Worm (Caenorhabditis elegans) whole organism, late embryonic: ENCODE data around the gene skat-1.
A peak's percentile ranks its signal among the peaks of the same experiment; 100 is the strongest.

Experiments used
- F13H6.1 ChIP-seq: sonication (generic microtip); optimal IDR thresholded peaks from 2 replicates; lab custom pipeline; 2016; ENCODE audit warnings: missing genetic modification characterization, missing compliant biosample characterization
- Y22D7AL.16 ChIP-seq: sonication (generic microtip); optimal IDR thresholded peaks from 2 replicates; lab custom pipeline; 2016; ENCODE audit warnings: missing genetic modification characterization, missing compliant biosample characterization
- ahr-1 ChIP-seq: sonication (generic microtip); optimal IDR thresholded peaks from 2 replicates; lab custom pipeline; 2016; ENCODE audit warnings: missing genetic modification characterization, missing compliant biosample characterization
- ceh-22 ChIP-seq: sonication (generic microtip); optimal IDR thresholded peaks from 2 replicates; lab custom pipeline; 2017; ENCODE audit warnings: missing biosample characterization, missing genetic modification characterization
- ceh-24 ChIP-seq: sonication (generic microtip); optimal IDR thresholded peaks from 2 replicates; lab custom pipeline; 2016; ENCODE audit warnings: mild to moderate bottlenecking, missing genetic modification characterization, missing compliant biosample characterization
- ceh-30 ChIP-seq: fragments of 150-350 bp; optimal IDR thresholded peaks from 2 replicates; lab custom pipeline; 2014; ENCODE audit warnings: missing biosample characterization, missing genetic modification characterization
- ceh-31 ChIP-seq: sonication (generic microtip); optimal IDR thresholded peaks from 2 replicates; lab custom pipeline; 2016; ENCODE audit warnings: missing genetic modification characterization, missing compliant biosample characterization
- ceh-34 ChIP-seq: sonication (generic microtip); optimal IDR thresholded peaks from 2 replicates; lab custom pipeline; 2016; ENCODE audit warnings: mild to moderate bottlenecking, missing genetic modification characterization, missing compliant biosample characterization
- ceh-6 ChIP-seq: fragments of 200-800 bp; sonication (Bioruptor generic); optimal IDR thresholded peaks from 2 replicates; lab custom pipeline; 2018; ENCODE audit warnings: mild to moderate bottlenecking, missing genetic modification characterization, missing compliant biosample characterization
- ceh-9 ChIP-seq: sonication (generic microtip); optimal IDR thresholded peaks from 2 replicates; lab custom pipeline; 2016; ENCODE audit warnings: mild to moderate bottlenecking, missing genetic modification characterization, inconsistent platforms, missing compliant biosample characterization
- che-1 ChIP-seq: sonication (generic microtip); optimal IDR thresholded peaks from 2 replicates; lab custom pipeline; 2016; ENCODE audit warnings: mild to moderate bottlenecking, missing genetic modification characterization, missing compliant biosample characterization
- dve-1 ChIP-seq: sonication (generic microtip); optimal IDR thresholded peaks from 2 replicates; lab custom pipeline; 2017; ENCODE audit warnings: antibody characterized with exemption, mild to moderate bottlenecking, missing genetic modification characterization, missing compliant biosample characterization
- elt-2 ChIP-seq: sonication (generic microtip); optimal IDR thresholded peaks from 2 replicates; lab custom pipeline; 2016; ENCODE audit warnings: missing genetic modification reagents, missing genetic modification characterization, missing compliant biosample characterization
- elt-4 ChIP-seq: sonication (generic microtip); optimal IDR thresholded peaks from 2 replicates; lab custom pipeline; 2016; ENCODE audit warnings: missing genetic modification characterization, missing compliant biosample characterization
- fax-1 ChIP-seq: sonication (generic microtip); optimal IDR thresholded peaks from 2 replicates; lab custom pipeline; 2016; ENCODE audit warnings: missing genotype, missing genetic modification characterization, missing compliant biosample characterization
- fkh-6 ChIP-seq: sonication (generic microtip); optimal IDR thresholded peaks from 2 replicates; lab custom pipeline; 2016; ENCODE audit warnings: missing genetic modification characterization, missing compliant biosample characterization
- gmeb-2 ChIP-seq: sonication (generic microtip); optimal IDR thresholded peaks from 2 replicates; lab custom pipeline; 2016; ENCODE audit warnings: missing genetic modification characterization, inconsistent platforms, missing compliant biosample characterization
- hlh-13 ChIP-seq: fragments of 200-800 bp; sonication (Bioruptor generic); optimal IDR thresholded peaks from 2 replicates; lab custom pipeline; 2018; ENCODE audit warnings: mild to moderate bottlenecking, missing genetic modification characterization, missing compliant biosample characterization
- hlh-15 ChIP-seq: sonication (generic microtip); optimal IDR thresholded peaks from 2 replicates; lab custom pipeline; 2016; ENCODE audit warnings: missing genetic modification characterization, missing compliant biosample characterization
- hlh-6 ChIP-seq: sonication (generic microtip); optimal IDR thresholded peaks from 2 replicates; lab custom pipeline; 2016; ENCODE audit warnings: missing genotype, missing genetic modification characterization, missing compliant biosample characterization
- lim-6 ChIP-seq: sonication (generic microtip); optimal IDR thresholded peaks from 2 replicates; lab custom pipeline; 2016; ENCODE audit warnings: missing genetic modification characterization, missing compliant biosample characterization
- lin-11 ChIP-seq: fragments of 200-800 bp; sonication (Bioruptor generic); optimal IDR thresholded peaks from 2 replicates; lab custom pipeline; 2018; ENCODE audit warnings: mild to moderate bottlenecking, missing genetic modification characterization, missing compliant biosample characterization
- madf-2 ChIP-seq: sonication (generic microtip); optimal IDR thresholded peaks from 2 replicates; lab custom pipeline; 2017; ENCODE audit warnings: missing genetic modification characterization, missing compliant biosample characterization
- mec-3 ChIP-seq: sonication (generic microtip); optimal IDR thresholded peaks from 2 replicates; lab custom pipeline; 2016; ENCODE audit warnings: borderline replicate concordance, missing genetic modification characterization, missing compliant biosample characterization
- nfya-1 ChIP-seq: sonication (generic microtip); optimal IDR thresholded peaks from 2 replicates; lab custom pipeline; 2017; ENCODE audit warnings: missing genetic modification characterization, mild to moderate bottlenecking, missing compliant biosample characterization, antibody characterized with exemption, moderate library complexity
- odd-2 ChIP-seq: sonication (generic microtip); optimal IDR thresholded peaks from 2 replicates; lab custom pipeline; 2017; ENCODE audit warnings: antibody characterized with exemption, mild to moderate bottlenecking, missing genetic modification characterization, missing compliant biosample characterization
- pax-1 ChIP-seq: fragments of 150-350 bp; optimal IDR thresholded peaks from 2 replicates; lab custom pipeline; 2014; ENCODE audit warnings: missing biosample characterization, missing genetic modification characterization
- pros-1 ChIP-seq: fragments of 150-350 bp; optimal IDR thresholded peaks from 2 replicates; lab custom pipeline; 2014; ENCODE audit warnings: missing biosample characterization, missing genetic modification reagents, missing genetic modification characterization
- ref-2 ChIP-seq: sonication (generic microtip); optimal IDR thresholded peaks from 2 replicates; lab custom pipeline; 2016; ENCODE audit warnings: missing genetic modification characterization, missing compliant biosample characterization
- sdc-2 ChIP-seq: sonication (generic microtip); optimal IDR thresholded peaks from 2 replicates; lab custom pipeline; 2016; ENCODE audit warnings: missing genotype, missing genetic modification characterization, missing compliant biosample characterization
- syd-9 ChIP-seq: sonication (generic microtip); optimal IDR thresholded peaks from 2 replicates; lab custom pipeline; 2016; ENCODE audit warnings: mild to moderate bottlenecking, missing genetic modification characterization, moderate library complexity, missing compliant biosample characterization
- tbx-7 ChIP-seq: sonication (generic microtip); optimal IDR thresholded peaks from 2 replicates; lab custom pipeline; 2016; ENCODE audit warnings: missing genotype, missing genetic modification characterization, missing compliant biosample characterization
- ttx-3 ChIP-seq: sonication (generic microtip); optimal IDR thresholded peaks from 2 replicates; lab custom pipeline; 2016; ENCODE audit warnings: missing genetic modification reagents, missing genetic modification characterization, missing compliant biosample characterization
- unc-3 ChIP-seq, 2 experiments: fragments of 200-800 bp in 1 of 2; sonication (Bioruptor generic) in 1 of 2; sonication (generic microtip) in 1 of 2; conservative IDR thresholded peaks in 1 of 2; optimal IDR thresholded peaks in 1 of 2; 2 replicates each; pipeline versions ENCODE4 v1.3.6 to Lab custom; 2016 to 2022; ENCODE audit warnings: missing compliant biosample characterization in 2 of 2, missing genetic modification characterization in 2 of 2, missing genetic modification reagents in 1 of 2
- unc-55 ChIP-seq: sonication (generic microtip); optimal IDR thresholded peaks from 2 replicates; lab custom pipeline; 2017; ENCODE audit warnings: missing biosample characterization, missing genetic modification reagents, missing genetic modification characterization
- zip-5 ChIP-seq: sonication (generic microtip); optimal IDR thresholded peaks from 2 replicates; lab custom pipeline; 2016; ENCODE audit warnings: missing genetic modification characterization, missing compliant biosample characterization
- ztf-16 ChIP-seq: sonication (generic microtip); optimal IDR thresholded peaks from 2 replicates; lab custom pipeline; 2017; ENCODE audit warnings: missing genetic modification characterization, missing compliant biosample characterization

skat-1 gene

ce11 chrIII:8967639-8968038 is 28.9 kb downstream of the skat-1 start, which contains the start of the genes bud-13 and rpap-2 (continued):
- no peak for TF ChIP-seq ztf-16 (tag; lab: Kevin White, UChicago)
- TF ChIP-seq, all 69 proteins: peak for 5

DNA sequence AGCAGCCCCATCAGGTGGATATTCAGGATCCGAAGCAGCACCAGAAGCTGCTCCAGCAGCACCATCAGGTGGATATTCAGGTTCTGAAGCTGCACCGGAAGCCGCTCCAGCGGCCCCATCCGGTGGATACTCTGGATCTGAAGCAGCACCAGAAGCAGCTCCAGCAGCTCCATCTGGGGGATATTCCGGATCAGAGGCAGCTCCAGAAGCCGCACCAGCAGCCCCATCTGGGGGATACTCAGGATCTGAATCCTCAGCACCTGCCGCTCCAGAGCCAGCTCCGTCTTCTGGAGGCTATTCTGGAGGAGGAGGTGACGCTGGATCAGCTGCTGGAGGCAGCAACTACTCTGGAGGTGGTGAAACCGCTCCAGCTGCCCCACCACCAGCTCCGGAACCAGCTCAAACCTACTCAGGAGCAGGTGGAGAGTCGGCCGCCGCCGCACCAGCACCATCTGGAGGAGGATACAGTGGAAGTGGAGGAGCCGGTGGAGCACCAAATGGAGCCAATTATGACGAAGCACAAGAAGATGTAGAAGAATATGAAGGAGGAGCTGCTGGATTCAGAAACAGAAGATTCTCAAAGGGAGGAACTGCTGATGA is 31.8 kb downstream of the skat-1 start:
- TF ChIP-seq che-1 = no peak
- peak; percentile 43 for TF ChIP-seq dve-1
- TF ChIP-seq lim-6 (tag; lab: Kevin White, UChicago) = no peak
- TF ChIP-seq ceh-30 (tag; lab: Kevin White, UChicago) = no peak
- no peak for TF ChIP-seq unc-3 (GFP tag; conservative IDR thresholded peaks at IDR 0.05; lab: Robert Waterston, UW)
- TF ChIP-seq unc-3 (tag; optimal IDR thresholded peaks at IDR 0.05; lab: Kevin White, UChicago) = no peak
- no peak for TF ChIP-seq elt-2 (tag; lab: Kevin White, UChicago)
- TF ChIP-seq mec-3 (tag; lab: Kevin White, UChicago) = no peak

DNA sequence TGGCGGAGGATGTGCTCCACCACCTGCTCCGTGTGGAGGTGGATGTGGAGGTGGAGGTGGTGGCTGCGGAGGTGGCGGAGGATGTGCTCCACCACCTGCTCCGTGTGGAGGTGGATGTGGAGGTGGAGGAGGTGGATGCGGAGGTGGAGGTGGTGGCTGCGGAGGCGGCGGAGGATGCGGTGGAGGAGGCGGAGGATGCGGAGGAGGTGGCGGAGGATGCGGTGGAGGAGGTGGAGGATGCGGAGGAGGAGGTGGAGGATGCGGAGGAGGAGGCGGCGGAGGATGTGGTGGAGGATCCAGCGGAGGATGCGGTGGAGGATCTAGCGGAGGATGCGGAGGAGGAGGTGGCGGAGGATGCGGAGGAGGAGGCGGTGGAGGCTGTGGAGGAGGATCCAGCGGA is 34.1 kb downstream of the skat-1 start:
- no peak for TF ChIP-seq F13H6.1
- no peak for TF ChIP-seq elt-4 (tag; lab: Kevin White, UChicago)
- no peak for TF ChIP-seq gmeb-2 (tag; lab: Kevin White, UChicago)
- TF ChIP-seq dve-1 = no peak
- no peak for TF ChIP-seq hlh-6 (tag; lab: Kevin White, UChicago)
- TF ChIP-seq odd-2 (tag; lab: Kevin White, UChicago) = no peak
- TF ChIP-seq hlh-15 = no peak
- TF ChIP-seq ceh-31 = no peak
- TF ChIP-seq syd-9 (tag; lab: Kevin White, UChicago) = no peak
- TF ChIP-seq fax-1 (tag; lab: Kevin White, UChicago) = no peak
- no peak for TF ChIP-seq elt-2 (tag; lab: Kevin White, UChicago)
- no peak for TF ChIP-seq unc-55 (GFP tag; lab: Kevin White, UChicago)
- no peak for TF ChIP-seq ref-2 (tag; lab: Kevin White, UChicago)
- no peak for TF ChIP-seq zip-5

- TF ChIP-seq ceh-24 (tag; lab: Kevin White, UChicago) (no peak), lim-6 (tag; lab: Kevin White, UChicago) (no peak), ceh-9 (tag; lab: Kevin White, UChicago) (no peak), madf-2 (tag; lab: Kevin White, UChicago) (no peak), ahr-1 (tag; lab: Kevin White, UChicago) (no peak), gmeb-2 (tag; lab: Kevin White, UChicago) (no peak), odd-2 (tag; lab: Kevin White, UChicago) (no peak), Y22D7AL.16 (tag; lab: Kevin White, UChicago) (no peak), sdc-2 (tag; lab: Kevin White, UChicago) (no peak), ttx-3 (no peak), pros-1 (no peak), lin-11 (tag; lab: Kevin White, UChicago) (no peak), ceh-22 (tag; lab: Kevin White, UChicago) (no peak)
Measured at ce11 chrIII:8961993-8962392, 34.6 kb downstream of the skat-1 start, which contains the start of gene grl-25. TSS of gene grl-25 (plus strand) at chrIII:8962293.

ce11 chrIII:8960664-8961063 is 35.9 kb downstream of the skat-1 start, which contains the start of gene ZK643.6:
TSS of gene ZK643.6 (minus strand) at chrIII:8960764.
- TF ChIP-seq madf-2 (tag; lab: Kevin White, UChicago) (no peak), ceh-6 (GFP tag; lab: Kevin White, UChicago) (no peak), fkh-6 (no peak), ceh-34 (tag; lab: Kevin White, UChicago) (no peak), ceh-22 (tag; lab: Kevin White, UChicago) (no peak), elt-2 (tag; lab: Kevin White, UChicago) (no peak), tbx-7 (tag; lab: Kevin White, UChicago) (no peak), ceh-24 (tag; lab: Kevin White, UChicago) (no peak), pax-1 (no peak), ceh-31 (no peak), syd-9 (tag; lab: Kevin White, UChicago) (no peak), elt-4 (tag; lab: Kevin White, UChicago) (no peak), ceh-30 (tag; lab: Kevin White, UChicago) (no peak), sdc-2 (tag; lab: Kevin White, UChicago) (no peak), hlh-15 (no peak), hlh-13 (GFP tag; lab: Kevin White, UChicago) (no peak), unc-55 (GFP tag; lab: Kevin White, UChicago) (no peak), odd-2 (tag; lab: Kevin White, UChicago) (no peak), nfya-1 (no peak)
- TF ChIP-seq, all 69 proteins: peak for 0
